Worm (Caenorhabditis elegans) whole organism, L4/young adult: ENCODE data around the gene F57H12.5.

Source experiments
- dao-5 ChIP-seq: sonication (generic microtip); optimal IDR thresholded peaks from 2 replicates; lab custom pipeline; 2016; ENCODE audit warnings: missing genotype, missing genetic modification characterization, moderate library complexity, missing compliant biosample characterization
- him-1 ChIP-seq: sonication (generic microtip); optimal IDR thresholded peaks from 2 replicates; lab custom pipeline; 2016; ENCODE audit warnings: missing genotype, missing genetic modification reagents, missing genetic modification characterization, missing compliant biosample characterization

DNA sequence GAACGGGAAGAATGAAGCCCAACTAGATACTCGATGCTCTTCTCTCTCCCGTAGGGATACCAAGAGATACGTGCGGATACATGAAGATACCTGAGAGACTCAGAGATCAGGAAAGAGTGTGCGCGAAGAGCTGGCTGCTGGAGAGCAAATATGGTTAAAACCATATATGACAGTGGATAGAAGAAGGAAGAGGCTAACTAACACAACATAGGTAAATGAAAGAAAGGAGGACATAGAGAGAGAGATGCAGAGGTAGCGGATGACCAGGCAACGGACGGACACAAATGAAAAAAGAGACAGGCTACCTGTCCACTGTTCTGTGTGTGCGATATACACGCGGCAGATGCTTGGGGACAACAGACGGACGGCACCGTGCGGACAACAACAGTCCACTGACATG lies 41.0 kb downstream of the F57H12.5 start:
- no peak for TF ChIP-seq him-1 (tag; lab: Kevin White, UChicago)
- TF ChIP-seq dao-5 (tag; lab: Kevin White, UChicago): no peak
